Fruit fly (Drosophila melanogaster): ENCODE measurements around the gene U2af38.
A peak's percentile ranks its signal among the peaks of the same experiment; 100 is the strongest.

- peak; percentile 84 for TF ChIP-seq psq (GFP tag; optimal IDR thresholded peaks at IDR 0.05)
- peak; percentile 91 for TF ChIP-seq CG9215 (GFP tag; IDR thresholded peaks at IDR 0.05)
- TF ChIP-seq Atf3 (GFP tag; optimal IDR thresholded peaks at IDR 0.05): peak; percentile 30
- peak; percentile 75 for TF ChIP-seq zen (tag; optimal IDR thresholded peaks at IDR 0.05)
- TF ChIP-seq eyg (GFP tag; optimal IDR thresholded peaks at IDR 0.05): peak; percentile 38
- peak; percentile 93 for TF ChIP-seq Abd-B (GFP tag; optimal IDR thresholded peaks at IDR 0.05)
Measured at dm6 chr2L:267441-268089, 26.9 kb downstream of the U2af38 start, which contains the start of gene CG17075.
